Worm (Caenorhabditis elegans) whole organism, L2 larva: ENCODE results near the gene sprr-3.

Source experiments
- ama-1 ChIP-seq: fragments of 150-350 bp; optimal IDR thresholded peaks from 2 replicates; lab custom pipeline; 2018; ENCODE audit warnings: inconsistent platforms
- fos-1 ChIP-seq: fragments of 150-350 bp; optimal IDR thresholded peaks from 2 replicates; lab custom pipeline; 2014; ENCODE audit warnings: missing biosample characterization, missing genetic modification characterization
- lin-13 ChIP-seq: fragments of 150-350 bp; optimal IDR thresholded peaks from 2 replicates; lab custom pipeline; 2014; ENCODE audit warnings: missing biosample characterization, missing genetic modification reagents, missing genetic modification characterization
- nhr-237 ChIP-seq: fragments of 150-350 bp; optimal IDR thresholded peaks from 2 replicates; lab custom pipeline; 2014; ENCODE audit warnings: missing biosample characterization, missing genetic modification characterization
- nhr-77 ChIP-seq: fragments of 150-350 bp; optimal IDR thresholded peaks from 2 replicates; lab custom pipeline; 2014; ENCODE audit warnings: missing biosample characterization, missing genetic modification characterization
- skn-1 ChIP-seq: sonication (generic microtip); optimal IDR thresholded peaks from 2 replicates; lab custom pipeline; 2017; ENCODE audit warnings: missing biosample characterization, missing genetic modification characterization
- snpc-4 ChIP-seq: fragments of 150-350 bp; optimal IDR thresholded peaks from 2 replicates; lab custom pipeline; 2014; ENCODE audit warnings: missing biosample characterization, missing genetic modification characterization
- unc-62 ChIP-seq: fragments of 150-350 bp; optimal IDR thresholded peaks from 2 replicates; lab custom pipeline; 2014; ENCODE audit warnings: missing biosample characterization, missing genetic modification reagents, missing genetic modification characterization
- ztf-11 ChIP-seq: sonication (generic microtip); optimal IDR thresholded peaks from 2 replicates; lab custom pipeline; 2017; ENCODE audit warnings: missing biosample characterization, missing genetic modification characterization

DNA sequence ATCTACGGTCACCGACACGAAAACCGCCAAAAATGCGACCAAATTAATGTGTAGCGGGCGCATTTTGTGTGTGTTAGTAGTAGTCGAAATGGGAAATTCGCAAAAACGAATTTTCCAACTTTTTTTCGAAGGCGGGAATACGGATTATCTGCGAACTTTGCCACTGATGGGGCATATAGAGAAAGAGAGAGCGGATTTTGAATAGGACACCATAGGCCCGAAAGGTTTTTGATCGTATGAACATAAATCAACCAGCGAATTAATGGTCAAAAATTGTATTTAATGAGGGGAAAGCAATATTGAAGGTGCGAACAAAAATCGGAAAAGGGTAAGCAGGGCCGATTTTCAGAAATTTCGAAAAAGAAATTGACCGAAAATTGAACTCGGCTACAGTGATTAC lies 34.3 kb upstream of the sprr-3 start, which contains the start of gene Y69A2AR.22:
- TF ChIP-seq snpc-4 (no peak), nhr-77 (tag; lab: Kevin White, UChicago) (no peak), fos-1 (tag; lab: Kevin White, UChicago) (no peak), ztf-11 (tag; lab: Kevin White, UChicago) (no peak), nhr-237 (tag; lab: Kevin White, UChicago) (no peak), lin-13 (GFP tag; lab: Kevin White, UChicago) (no peak), skn-1 (tag; lab: Kevin White, UChicago) (no peak), ama-1 (lab: Kevin White, UChicago) (no peak), unc-62 (GFP tag; lab: Kevin White, UChicago) (no peak)
